Fruit fly (Drosophila melanogaster) whole organism, wandering third instar larva: Measurements from ENCODE around the gene CG13928.
A peak's percentile ranks its signal among the peaks of the same experiment; 100 is the strongest.

Experiments used
- Abd-B ChIP-seq: fragments of >200 bp; optimal IDR thresholded peaks from 2 replicates; lab custom pipeline; 2017; ENCODE audit warnings: missing biosample characterization, missing genetic modification characterization
- CG9705 ChIP-seq: fragments of 200-800 bp; sonication (Bioruptor generic); optimal IDR thresholded peaks from 2 replicates; lab custom pipeline; 2018; ENCODE audit warnings: missing biosample characterization, mild to moderate bottlenecking, missing genetic modification characterization
- Dfd ChIP-seq: fragments of >200 bp; optimal IDR thresholded peaks from 2 replicates; lab custom pipeline; 2017; ENCODE audit warnings: missing biosample characterization, missing genetic modification characterization
- Dif ChIP-seq: fragments of 200-275, 200-300 bp; sonication (Bioruptor generic); optimal IDR thresholded peaks from 2 replicates; lab custom pipeline; 2018; ENCODE audit warnings: missing biosample characterization, missing genetic modification characterization; ENCODE audit not compliant: partially characterized antibody
- GATAd ChIP-seq: sonication (Bioruptor generic); optimal IDR thresholded peaks from 2 replicates; lab custom pipeline; 2016; ENCODE audit warnings: missing biosample characterization, missing genetic modification characterization
- HLH106 ChIP-seq: fragments of 200-800 bp; optimal IDR thresholded peaks from 3 replicates; lab custom pipeline; 2019; ENCODE audit warnings: missing biosample characterization, mild to moderate bottlenecking, missing genetic modification characterization, moderate library complexity
- Hnf4 ChIP-seq: fragments of 200-800 bp; sonication (Bioruptor generic); optimal IDR thresholded peaks from 2 replicates; lab custom pipeline; 2016; ENCODE audit warnings: missing biosample characterization, mild to moderate bottlenecking, missing genetic modification characterization
- Hr78 ChIP-seq: fragments of >200 bp; optimal IDR thresholded peaks from 2 replicates; lab custom pipeline; 2017; ENCODE audit warnings: missing biosample characterization, missing genetic modification characterization
- Hr83 ChIP-seq: fragments of 200-300 bp; sonication (Bioruptor generic); optimal IDR thresholded peaks from 2 replicates; lab custom pipeline; 2016; ENCODE audit warnings: missing biosample characterization, mild to moderate bottlenecking, missing genetic modification characterization, moderate library complexity; ENCODE audit not compliant: poor library complexity, severe bottlenecking
- Mio ChIP-seq: sonication (Bioruptor generic); optimal IDR thresholded peaks from 2 replicates; lab custom pipeline; 2016; ENCODE audit warnings: missing biosample characterization, missing genetic modification characterization
- Myc ChIP-seq: fragments of >200 bp; optimal IDR thresholded peaks from 2 replicates; lab custom pipeline; 2017
- N ChIP-seq: fragments of >200 bp; optimal IDR thresholded peaks from 2 replicates; lab custom pipeline; 2018; ENCODE audit warnings: missing biosample characterization, missing external identifiers, missing genetic modification characterization
- Rel ChIP-seq, 2 experiments: fragments of 200-800 bp; sonication (Bioruptor generic) in 1 of 2; optimal IDR thresholded peaks; 2 replicates in 1 of 2; 3 replicates in 1 of 2; lab custom pipeline; 2016 to 2019; ENCODE audit warnings: mild to moderate bottlenecking in 2 of 2, missing biosample characterization in 2 of 2, missing genetic modification characterization in 2 of 2, moderate library complexity in 1 of 2
- Vsx2 ChIP-seq: fragments of 200-300, 225-300 bp; sonication (Bioruptor generic); optimal IDR thresholded peaks from 2 replicates; lab custom pipeline; 2018; ENCODE audit warnings: missing biosample characterization, missing genetic modification characterization; ENCODE audit not compliant: partially characterized antibody
- br ChIP-seq: fragments of 200-800 bp; sonication (Bioruptor generic); optimal IDR thresholded peaks from 2 replicates; lab custom pipeline; 2016; ENCODE audit warnings: missing biosample characterization, missing genetic modification characterization
- brk ChIP-seq: fragments of 200-800 bp; sonication (Bioruptor generic); optimal IDR thresholded peaks from 2 replicates; lab custom pipeline; 2016; ENCODE audit warnings: missing biosample characterization, mild to moderate bottlenecking, missing genetic modification characterization
- dl ChIP-seq, 2 experiments: fragments of 175-275, 200-275 bp in 1 of 2; fragments of 200-275 bp in 1 of 2; sonication (Bioruptor generic); optimal IDR thresholded peaks; lab custom pipeline; 2018; ENCODE audit warnings: mild to moderate bottlenecking in 2 of 2, missing biosample characterization in 2 of 2, missing genetic modification characterization in 2 of 2, moderate library complexity in 2 of 2; ENCODE audit not compliant: partially characterized antibody in 2 of 2, insufficient read depth in 1 of 2
- dmrt93B ChIP-seq: fragments of 200-800 bp; sonication (Bioruptor generic); optimal IDR thresholded peaks from 2 replicates; lab custom pipeline; 2018; ENCODE audit warnings: missing biosample characterization, mild to moderate bottlenecking, missing genetic modification characterization
- dsf ChIP-seq: sonication (Bioruptor generic); optimal IDR thresholded peaks from 2 replicates; lab custom pipeline; 2016; ENCODE audit warnings: missing biosample characterization, missing genetic modification characterization, borderline replicate concordance
- ey ChIP-seq: fragments of 200-800 bp; sonication (Bioruptor generic); optimal IDR thresholded peaks from 2 replicates; lab custom pipeline; 2016; ENCODE audit warnings: missing biosample characterization, missing genetic modification characterization
- foxo ChIP-seq, 2 experiments: fragments of 200-800 bp; sonication (Bioruptor generic); optimal IDR thresholded peaks; 2 replicates in 1 of 2; 3 replicates in 1 of 2; lab custom pipeline; 2016 to 2017; ENCODE audit warnings: missing biosample characterization in 2 of 2, missing genetic modification characterization in 2 of 2
- fru ChIP-seq: fragments of 200-800 bp; sonication (Bioruptor generic); optimal IDR thresholded peaks from 3 replicates; lab custom pipeline; 2016; ENCODE audit warnings: missing biosample characterization, mild to moderate bottlenecking, missing genetic modification characterization
- h ChIP-seq: fragments of 200-800 bp; sonication (Bioruptor generic); optimal IDR thresholded peaks from 3 replicates; lab custom pipeline; 2016; ENCODE audit warnings: missing biosample characterization, mild to moderate bottlenecking, missing genetic modification characterization
- jim ChIP-seq: fragments of 175-275, 200-325 bp; sonication (Bioruptor generic); optimal IDR thresholded peaks from 2 replicates; lab custom pipeline; 2016; ENCODE audit warnings: missing biosample characterization, mild to moderate bottlenecking, missing genetic modification characterization
- pan ChIP-seq: fragments of >200 bp; optimal IDR thresholded peaks from 2 replicates; lab custom pipeline; 2017
- psq ChIP-seq: fragments of 200-800 bp; sonication (Bioruptor generic); optimal IDR thresholded peaks from 3 replicates; lab custom pipeline; 2017; ENCODE audit warnings: missing biosample characterization, mild to moderate bottlenecking, missing genetic modification characterization, moderate library complexity
- rgr ChIP-seq: fragments of 200-800 bp; sonication (Bioruptor generic); optimal IDR thresholded peaks from 3 replicates; lab custom pipeline; 2016; ENCODE audit warnings: missing biosample characterization, mild to moderate bottlenecking, missing genetic modification characterization
- sage ChIP-seq: fragments of 200-800 bp; sonication (Bioruptor generic); optimal IDR thresholded peaks from 2 replicates; lab custom pipeline; 2016; ENCODE audit warnings: missing biosample characterization, mild to moderate bottlenecking, missing genetic modification characterization
- sv ChIP-seq: fragments of 200-800 bp; sonication (Bioruptor generic); optimal IDR thresholded peaks from 3 replicates; lab custom pipeline; 2016; ENCODE audit warnings: missing biosample characterization, missing genetic modification characterization
- tai ChIP-seq: sonication (Bioruptor generic); optimal IDR thresholded peaks from 2 replicates; lab custom pipeline; 2016; ENCODE audit warnings: missing biosample characterization, missing genetic modification characterization

The CG13928 gene

DNA sequence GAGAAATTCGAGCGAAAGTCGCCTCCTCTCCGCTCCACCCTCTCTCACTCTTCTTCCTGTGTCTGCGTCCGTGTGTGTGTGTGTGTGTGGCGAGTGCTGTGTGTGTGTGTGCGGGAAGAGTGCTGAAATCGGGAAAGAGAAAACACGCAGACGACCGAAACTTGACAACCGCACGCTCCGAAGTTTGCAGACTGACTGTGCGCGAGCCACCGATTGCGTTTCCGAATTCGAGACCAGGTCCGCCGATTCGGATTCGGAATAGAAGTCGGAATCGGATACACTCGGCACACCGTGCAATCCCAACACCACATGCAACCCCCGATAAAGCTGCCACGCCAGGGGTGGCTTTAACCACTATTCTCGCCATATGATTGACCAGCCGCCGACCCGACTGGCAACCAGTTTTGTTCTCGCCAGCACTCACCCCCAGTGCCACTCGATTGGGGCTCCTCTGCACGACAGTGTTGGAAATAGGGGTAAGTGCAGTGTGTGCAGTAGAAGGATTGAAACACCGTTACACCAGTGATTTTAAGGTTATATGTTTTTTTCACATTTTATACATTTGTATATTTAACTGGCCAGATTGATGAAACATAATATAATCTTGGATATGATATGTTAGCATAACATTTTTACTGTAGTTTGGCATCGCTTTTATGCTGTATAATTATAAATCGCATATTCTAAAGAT is at the start of gene CG13928:
Gene CG13928, minus strand, starts transcription at position 202 of the 691 bp plus-strand sequence.
- no peak for TF ChIP-seq ey
- TF ChIP-seq Dif = peak; percentile 16
- TF ChIP-seq Vsx2 (GFP tag; lab: Kevin White, UChicago) = peak; percentile 58
- TF ChIP-seq psq (GFP tag; lab: Kevin White, UChicago) = no peak
- TF ChIP-seq CG9705 (GFP tag; lab: Kevin White, UChicago) = no peak

DNA sequence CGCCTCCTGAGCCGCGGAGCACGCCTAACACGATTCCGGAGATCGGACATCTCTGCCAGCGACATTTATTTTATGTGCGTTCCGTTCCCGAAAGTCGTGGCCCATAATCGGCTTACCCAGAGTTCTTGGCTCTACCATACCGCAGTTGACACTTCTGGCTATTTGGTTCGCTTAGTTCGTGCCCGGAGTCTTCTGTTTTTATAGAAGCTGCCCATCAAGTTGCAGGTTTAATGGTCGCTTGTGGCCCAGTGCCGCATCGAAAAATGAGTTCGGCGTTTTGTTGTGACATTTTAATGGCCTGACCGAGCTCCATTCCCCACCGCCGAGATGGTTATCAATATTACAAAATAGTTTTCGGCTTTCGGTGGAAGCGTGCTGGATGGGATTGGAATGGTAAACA is 48.0 kb upstream of the CG13928 start:
- TF ChIP-seq foxo (GFP tag; optimal IDR thresholded peaks at IDR 0.05; lab: Kevin White, UChicago) (no peak), br (GFP tag; lab: Kevin White, UChicago) (no peak), N (no peak), Hr83 (no peak), sv (GFP tag; lab: Kevin White, UChicago) (no peak), jim (GFP tag; lab: Kevin White, UChicago) (no peak), ey (no peak), psq (GFP tag; lab: Kevin White, UChicago) (no peak), Hr78 (no peak), tai (GFP tag; lab: Kevin White, UChicago) (no peak), Dfd (GFP tag; lab: Kevin White, UChicago) (no peak), Dif (no peak), Abd-B (no peak)

DNA sequence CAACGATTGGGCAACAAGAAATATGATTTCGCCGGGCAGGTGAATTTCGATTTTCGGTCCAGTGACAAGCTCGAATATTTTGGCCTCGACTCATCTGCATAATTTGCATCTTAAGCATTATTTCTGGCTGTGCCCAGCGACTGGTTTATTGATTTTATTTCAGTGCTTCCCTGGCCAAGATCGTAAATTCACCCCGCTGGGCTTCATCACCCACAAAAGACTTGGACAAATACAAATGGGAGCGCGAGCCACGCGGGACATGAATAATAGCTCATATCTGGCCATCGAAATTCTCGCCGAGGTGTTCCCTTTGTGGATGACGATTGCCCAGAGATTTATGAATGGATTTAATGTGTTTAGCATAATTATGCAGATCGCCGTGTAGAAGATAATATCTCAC is 47.1 kb upstream of the CG13928 start:
- TF ChIP-seq dl (GFP tag; optimal IDR thresholded peaks at IDR 0.05; lab: Kevin White, UChicago; ENCODE audit: insufficient read depth in 1 of 2, partially characterized antibody in 2 of 2) (no peak), Dif (no peak), Mio (GFP tag; lab: Kevin White, UChicago) (no peak), rgr (no peak), dsf (no peak), brk (no peak), Vsx2 (GFP tag; lab: Kevin White, UChicago) (no peak), br (GFP tag; lab: Kevin White, UChicago) (no peak), foxo (GFP tag; optimal IDR thresholded peaks at IDR 0.05; lab: Kevin White, UChicago) (no peak), Dfd (GFP tag; lab: Kevin White, UChicago) (no peak), Rel (GFP tag; optimal IDR thresholded peaks at IDR 0.05; lab: Kevin White, UChicago) (no peak), Rel (tag; optimal IDR thresholded peaks at IDR 0.05; lab: Kevin White, UChicago) (no peak), sage (GFP tag; lab: Kevin White, UChicago) (no peak)

DNA sequence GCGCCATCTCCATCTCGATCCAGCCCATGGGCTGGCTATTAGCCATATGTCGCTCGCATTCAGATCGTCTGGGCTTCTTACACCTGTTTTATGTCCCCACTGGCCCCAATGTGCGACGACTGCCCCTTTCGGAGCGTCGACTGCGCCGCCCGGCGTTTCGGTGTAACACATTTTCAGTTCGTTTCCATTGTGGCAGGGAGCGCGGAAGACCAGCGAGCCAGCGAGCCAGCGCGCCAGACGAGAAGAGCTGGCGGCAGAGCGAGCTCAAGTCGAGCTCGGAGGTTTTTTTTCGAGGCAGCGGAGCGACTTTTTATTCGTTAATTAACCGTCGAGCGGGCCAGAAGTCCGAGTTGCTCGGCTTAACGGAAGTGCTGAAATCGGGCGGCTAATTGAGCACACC is 46.2 kb upstream of the CG13928 start, which contains the start of gene CG7991:
Gene CG7991, plus strand, starts transcription at position 329 of the 400 bp plus-strand sequence.
- TF ChIP-seq dsf (no peak), brk (no peak), fru (GFP tag; lab: Kevin White, UChicago) (no peak), pan (lab: Kevin White, UChicago) (no peak), Dfd (GFP tag; lab: Kevin White, UChicago) (no peak), h (GFP tag; lab: Kevin White, UChicago) (no peak), HLH106 (tag; lab: Kevin White, UChicago) (no peak), Rel (GFP tag; optimal IDR thresholded peaks at IDR 0.05; lab: Kevin White, UChicago) (no peak), Rel (tag; optimal IDR thresholded peaks at IDR 0.05; lab: Kevin White, UChicago) (no peak), foxo (GFP tag; optimal IDR thresholded peaks at IDR 0.05; lab: Kevin White, UChicago) (no peak), Dif (no peak)

DNA sequence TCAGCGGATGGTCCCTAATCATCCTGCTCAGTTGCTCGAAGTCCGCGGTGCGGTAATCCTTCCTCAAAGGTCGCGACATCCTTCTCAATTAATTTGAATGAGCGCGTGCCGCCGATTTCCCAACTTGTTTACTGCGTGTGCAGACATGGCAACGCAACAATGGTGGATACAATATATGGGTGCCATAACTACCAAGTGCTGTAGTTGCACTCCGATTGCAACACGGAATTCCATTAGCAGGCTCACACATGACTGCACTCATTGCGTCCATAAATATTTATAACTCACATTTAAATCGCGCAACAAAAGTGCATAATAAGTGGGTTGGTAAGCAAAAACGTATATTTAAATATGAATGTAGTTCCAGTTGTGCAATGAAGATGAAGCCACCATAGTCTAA is 44.5 kb upstream of the CG13928 start, which contains the start of gene CG13930:
Gene CG13930, minus strand, starts transcription at position 101 of the 400 bp plus-strand sequence.
- TF ChIP-seq dmrt93B (GFP tag; lab: Kevin White, UChicago) (no peak), h (GFP tag; lab: Kevin White, UChicago) (no peak), GATAd (GFP tag; lab: Kevin White, UChicago) (no peak), Dif (no peak), N (no peak), dsf (no peak), pan (lab: Kevin White, UChicago) (no peak), Hr83 (no peak), Hnf4 (GFP tag; lab: Kevin White, UChicago) (no peak), Mio (GFP tag; lab: Kevin White, UChicago) (no peak), dl (GFP tag; optimal IDR thresholded peaks at IDR 0.05; lab: Kevin White, UChicago; ENCODE audit: insufficient read depth in 1 of 2, partially characterized antibody in 2 of 2) (no peak), sage (GFP tag; lab: Kevin White, UChicago) (no peak), psq (GFP tag; lab: Kevin White, UChicago) (no peak), Myc (lab: Kevin White, UChicago) (no peak), Hr78 (no peak), Abd-B (no peak)
